Worm (Caenorhabditis elegans) whole organism, young adult: ENCODE data around the gene clec-162.

Experiments
- athp-1 ChIP-seq: sonication (generic microtip); optimal IDR thresholded peaks from 2 replicates; lab custom pipeline; 2017; ENCODE audit warnings: mild to moderate bottlenecking, missing genetic modification characterization, missing compliant biosample characterization
- dpff-1 ChIP-seq: sonication (generic microtip); optimal IDR thresholded peaks from 2 replicates; lab custom pipeline; 2017; ENCODE audit warnings: mild to moderate bottlenecking, missing genetic modification characterization, missing compliant biosample characterization
- nhr-27 ChIP-seq: fragments of 200-800 bp; sonication (Bioruptor generic); optimal IDR thresholded peaks from 2 replicates; lab custom pipeline; 2018; ENCODE audit warnings: mild to moderate bottlenecking, missing genetic modification characterization, moderate library complexity, missing compliant biosample characterization
- sea-2 ChIP-seq: fragments of 200-800 bp; sonication (Bioruptor generic); IDR thresholded peaks from 2 replicates; pipeline ENCODE4 v1.3.6; 2022; ENCODE audit warnings: missing genetic modification characterization, missing compliant biosample characterization

DNA sequence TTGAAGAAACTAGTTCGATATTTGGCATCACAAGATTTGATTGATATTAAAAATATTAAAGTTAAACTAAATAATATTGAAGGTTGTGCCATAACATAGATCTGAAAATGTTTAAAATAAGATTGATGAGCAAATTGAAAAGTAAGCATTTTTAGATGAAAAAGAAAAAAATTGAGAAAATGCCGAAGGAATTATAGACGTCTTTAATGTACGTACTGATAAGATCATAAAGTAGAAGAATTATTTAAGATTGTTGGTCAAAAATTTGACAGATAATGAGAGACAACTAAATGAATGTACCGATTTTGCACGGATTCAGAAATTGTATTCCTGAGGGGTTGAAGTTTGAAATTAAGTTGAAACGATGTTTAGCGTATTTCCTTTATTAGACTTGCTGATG is 4.8 kb downstream of the clec-162 start, which contains the start of gene ncx-7:
- TF ChIP-seq dpff-1 (tag; lab: Kevin White, UChicago) = no peak
- TF ChIP-seq sea-2 (GFP tag; lab: Robert Waterston, UW) = no peak
- TF ChIP-seq athp-1 (tag; lab: Kevin White, UChicago) = no peak
- TF ChIP-seq nhr-27 (tag; lab: Kevin White, UChicago) = no peak
